Worm (Caenorhabditis elegans): ENCODE measurements around the gene sqt-3.

Gene sqt-3

ce11 chrV:12377256-12377655, 24.7 kb downstream of the sqt-3 start, which contains the start of gene K01D12.1:
K01D12.1 (plus strand) TSS chrV:12377556.
- no peak for TF ChIP-seq bed-3 (GFP tag; optimal IDR thresholded peaks at IDR 0.05)
- no peak for TF ChIP-seq hlh-1 (tag; optimal IDR thresholded peaks at IDR 0.05)
- TF ChIP-seq nhr-237 (tag; optimal IDR thresholded peaks at IDR 0.05) = no peak
- no peak for TF ChIP-seq nhr-76 (tag; optimal IDR thresholded peaks at IDR 0.05)
- TF ChIP-seq snpc-4 (tag; optimal IDR thresholded peaks at IDR 0.05) = no peak

- TF ChIP-seq ces-1 (GFP tag; optimal IDR thresholded peaks at IDR 0.05) (no peak), snpc-4 (tag; optimal IDR thresholded peaks at IDR 0.05) (no peak), cnd-1 (tag; optimal IDR thresholded peaks at IDR 0.05) (no peak), nhr-2 (tag; optimal IDR thresholded peaks at IDR 0.05) (no peak)
Observed at ce11 chrV:12386154-12386553, 33.6 kb downstream of the sqt-3 start, which contains the start of gene K01D12.15. K01D12.15 (plus strand) TSS chrV:12386454.

ce11 chrV:12395699-12396098, 43.2 kb downstream of the sqt-3 start, which contains the start of gene twk-14:
twk-14 (minus strand) TSS chrV:12395706.
- no peak for TF ChIP-seq sem-2 (GFP tag; optimal IDR thresholded peaks at IDR 0.05)
- no peak for TF ChIP-seq nhr-2 (tag; optimal IDR thresholded peaks at IDR 0.05)
- TF ChIP-seq drap-1 (GFP tag; optimal IDR thresholded peaks at IDR 0.05) = no peak
- TF ChIP-seq cnd-1 (tag; optimal IDR thresholded peaks at IDR 0.05) = no peak
- no peak for TF ChIP-seq unc-62 (GFP tag; optimal IDR thresholded peaks at IDR 0.05)
- TF ChIP-seq ceh-39 (tag; optimal IDR thresholded peaks at IDR 0.05) = no peak
- TF ChIP-seq mab-5 (tag; optimal IDR thresholded peaks at IDR 0.05) = no peak
- no peak for TF ChIP-seq ham-2 (GFP tag; optimal IDR thresholded peaks at IDR 0.05)

- no peak for TF ChIP-seq mls-2 (tag; optimal IDR thresholded peaks at IDR 0.05)
- no peak for TF ChIP-seq cnd-1 (tag; optimal IDR thresholded peaks at IDR 0.05)
- TF ChIP-seq drap-1 (GFP tag; optimal IDR thresholded peaks at IDR 0.05) = no peak
- no peak for TF ChIP-seq hlh-1 (tag; optimal IDR thresholded peaks at IDR 0.05)
- no peak for TF ChIP-seq bed-3 (GFP tag; optimal IDR thresholded peaks at IDR 0.05)
- TF ChIP-seq nhr-76 (tag; optimal IDR thresholded peaks at IDR 0.05) = no peak
- no peak for TF ChIP-seq unc-120 (tag; optimal IDR thresholded peaks at IDR 0.05; ENCODE audit: poor library complexity, severe bottlenecking)
- TF ChIP-seq ces-1 (GFP tag; optimal IDR thresholded peaks at IDR 0.05) = no peak
Observed at ce11 chrV:12397545-12397944, 45.0 kb downstream of the sqt-3 start, which contains the start of gene K01D12.5. K01D12.5 (plus strand) TSS chrV:12397845.

ce11 chrV:12400677-12401236, 48.2 kb downstream of the sqt-3 start, which contains the start of the genes K01D12.20 and miga-1:
K01D12.20 (minus strand) TSS chrV:12400814.
miga-1 (minus strand) TSS chrV:12400859.
- TF ChIP-seq zip-8 (tag; optimal IDR thresholded peaks at IDR 0.05) (peak; percentile 71), elt-3 (tag; optimal IDR thresholded peaks at IDR 0.05) (no peak), drap-1 (GFP tag; optimal IDR thresholded peaks at IDR 0.05) (no peak)

- no peak for TF ChIP-seq ham-2 (GFP tag; optimal IDR thresholded peaks at IDR 0.05)
- no peak for TF ChIP-seq bed-3 (GFP tag; optimal IDR thresholded peaks at IDR 0.05)
- no peak for TF ChIP-seq lin-13 (tag; optimal IDR thresholded peaks at IDR 0.05)
- TF ChIP-seq mls-2 (tag; optimal IDR thresholded peaks at IDR 0.05) = no peak
- no peak for TF ChIP-seq ceh-39 (tag; optimal IDR thresholded peaks at IDR 0.05)
- TF ChIP-seq ztf-11 (tag; optimal IDR thresholded peaks at IDR 0.05) = no peak
- no peak for TF ChIP-seq sem-2 (GFP tag; optimal IDR thresholded peaks at IDR 0.05)
- no peak for TF ChIP-seq elt-3 (tag; optimal IDR thresholded peaks at IDR 0.05)
- TF ChIP-seq sptf-1 (tag; optimal IDR thresholded peaks at IDR 0.05) = no peak
- no peak for TF ChIP-seq blmp-1 (tag; optimal IDR thresholded peaks at IDR 0.05)
Observed at ce11 chrV:12401383-12401782, 48.8 kb downstream of the sqt-3 start, which contains the start of gene K01D12.7. K01D12.7 (minus strand) TSS chrV:12401483.

- TF ChIP-seq drap-1 (GFP tag; optimal IDR thresholded peaks at IDR 0.05) = no peak
- TF ChIP-seq mls-2 (tag; optimal IDR thresholded peaks at IDR 0.05) = no peak
- no peak for TF ChIP-seq lin-32 (GFP tag; optimal IDR thresholded peaks at IDR 0.05)
- TF ChIP-seq unc-62 (GFP tag; optimal IDR thresholded peaks at IDR 0.05) = no peak
- TF ChIP-seq zip-8 (tag; optimal IDR thresholded peaks at IDR 0.05) = no peak
- TF ChIP-seq lin-13 (tag; optimal IDR thresholded peaks at IDR 0.05) = no peak
- TF ChIP-seq bed-3 (GFP tag; optimal IDR thresholded peaks at IDR 0.05) = no peak
- TF ChIP-seq unc-39 (tag; optimal IDR thresholded peaks at IDR 0.05) = no peak
- no peak for TF ChIP-seq snpc-4 (tag; optimal IDR thresholded peaks at IDR 0.05)
- TF ChIP-seq elt-3 (tag; optimal IDR thresholded peaks at IDR 0.05) = no peak
- no peak for TF ChIP-seq mab-5 (tag; optimal IDR thresholded peaks at IDR 0.05)
- TF ChIP-seq sptf-1 (tag; optimal IDR thresholded peaks at IDR 0.05) = no peak
Observed at ce11 chrV:12402355-12402754, 49.8 kb downstream of the sqt-3 start, which contains the start of gene K01D12.8. K01D12.8 (plus strand) TSS chrV:12402655.
